Fruit fly (Drosophila melanogaster) whole organism, embryonic: ENCODE results near the gene frm.

ENCODE experiments used
- Antp ChIP-seq: fragments of 200-800 bp; sonication (Bioruptor generic); optimal IDR thresholded peaks from 3 replicates; lab custom pipeline; 2016; ENCODE audit warnings: missing biosample characterization, missing genetic modification characterization
- Atf6 ChIP-seq: fragments of 200-800 bp; sonication (Bioruptor generic); IDR thresholded peaks from 2 replicates; pipeline ENCODE4 v1.3.6; 2022; ENCODE audit warnings: missing biosample characterization, missing genetic modification characterization
- Awh ChIP-seq: fragments of 200-800 bp; sonication (Bioruptor generic); IDR thresholded peaks from 2 replicates; pipeline ENCODE4, ENCODE4 v1.3.6; 2022; ENCODE audit warnings: missing biosample characterization, missing genetic modification characterization
- BtbVII ChIP-seq: fragments of 200-800 bp; sonication (Bioruptor generic); optimal IDR thresholded peaks from 3 replicates; lab custom pipeline; 2017; ENCODE audit warnings: missing biosample characterization, mild to moderate bottlenecking, missing genetic modification characterization
- C15 ChIP-seq: fragments of 200-800 bp; sonication (Bioruptor generic); IDR thresholded peaks from 3 replicates; pipeline ENCODE4 v1.3.6; 2022; ENCODE audit warnings: missing biosample characterization, missing genetic modification characterization
- CG10209 ChIP-seq: fragments of 200-800 bp; sonication (Bioruptor generic); optimal IDR thresholded peaks from 3 replicates; lab custom pipeline; 2017; ENCODE audit warnings: missing biosample characterization, mild to moderate bottlenecking, missing genetic modification characterization, missing genetic modification reagents
- CG11456 ChIP-seq: fragments of 200-800 bp; sonication (Bioruptor generic); IDR thresholded peaks from 3 replicates; pipeline ENCODE4 v1.3.6; 2022; ENCODE audit warnings: missing biosample characterization, missing genetic modification characterization
- CG11504 ChIP-seq: fragments of 200-800 bp; sonication (Bioruptor generic); optimal IDR thresholded peaks from 3 replicates; lab custom pipeline; 2019; ENCODE audit warnings: missing biosample characterization, mild to moderate bottlenecking, missing genetic modification characterization, moderate library complexity
- CG12155 ChIP-seq: fragments of 200-800 bp; sonication (Bioruptor generic); optimal IDR thresholded peaks from 3 replicates; lab custom pipeline; 2016; ENCODE audit warnings: missing biosample characterization, missing genetic modification characterization
- CG1233 ChIP-seq: fragments of 200-800 bp; sonication (Bioruptor generic); optimal IDR thresholded peaks from 4 replicates; lab custom pipeline; 2018; ENCODE audit warnings: missing biosample characterization, mild to moderate bottlenecking, missing genetic modification characterization
- CG12744 ChIP-seq: fragments of 200-800 bp; sonication (Bioruptor generic); optimal IDR thresholded peaks from 2 replicates; lab custom pipeline; 2016; ENCODE audit warnings: missing biosample characterization, missing genetic modification characterization
- CG15073 ChIP-seq: fragments of 200-800 bp; sonication (Bioruptor generic); optimal IDR thresholded peaks from 2 replicates; lab custom pipeline; 2016; ENCODE audit warnings: missing biosample characterization, missing genetic modification characterization
- CG15601 ChIP-seq: fragments of 200-800 bp; sonication (Bioruptor generic); optimal IDR thresholded peaks from 3 replicates; lab custom pipeline; 2019; ENCODE audit warnings: missing biosample characterization, mild to moderate bottlenecking, missing genetic modification characterization, moderate library complexity
- CG1602 ChIP-seq: fragments of 200-800 bp; sonication (Bioruptor generic); optimal IDR thresholded peaks from 3 replicates; lab custom pipeline; 2016; ENCODE audit warnings: missing biosample characterization, missing genetic modification characterization
- CG16813 ChIP-seq: fragments of 200-800 bp; sonication (Bioruptor generic); IDR thresholded peaks from 3 replicates; pipeline ENCODE4 v1.3.6; 2022; ENCODE audit warnings: missing biosample characterization, missing genetic modification characterization; ENCODE audit not compliant: partially characterized antibody
- CG17912 ChIP-seq: fragments of 200-800 bp; sonication (Bioruptor generic); optimal IDR thresholded peaks from 2 replicates; lab custom pipeline; 2018; ENCODE audit warnings: missing biosample characterization, mild to moderate bottlenecking, missing genetic modification characterization
- CG33213 ChIP-seq: fragments of 200-800 bp; sonication (Bioruptor generic); optimal IDR thresholded peaks from 3 replicates; lab custom pipeline; 2016; ENCODE audit warnings: missing biosample characterization, missing genetic modification characterization
- CG34422 ChIP-seq: fragments of 200-800 bp; sonication (Bioruptor generic); IDR thresholded peaks from 3 replicates; pipeline ENCODE4 v1.3.6; 2022; ENCODE audit warnings: missing biosample characterization, missing genetic modification characterization
- CG42726 ChIP-seq: fragments of 200-800 bp; sonication (Bioruptor generic); IDR thresholded peaks from 2 replicates; pipeline ENCODE4 v1.3.6; 2022; ENCODE audit warnings: missing biosample characterization, missing genetic modification characterization; ENCODE audit not compliant: partially characterized antibody
- CG43689 ChIP-seq: fragments of 200-800 bp; sonication (Bioruptor generic); IDR thresholded peaks from 2 replicates; pipeline ENCODE4 v1.3.6; 2022; ENCODE audit warnings: missing biosample characterization, missing genetic modification characterization
- CG5180 ChIP-seq: fragments of 200-800 bp; sonication (Bioruptor generic); optimal IDR thresholded peaks from 3 replicates; lab custom pipeline; 2017; ENCODE audit warnings: missing biosample characterization, missing genetic modification characterization, mild to moderate bottlenecking, moderate library complexity, missing genetic modification reagents
- CG6175 ChIP-seq: fragments of 200-800 bp; sonication (Bioruptor generic); IDR thresholded peaks from 3 replicates; pipeline ENCODE4 v1.3.6; 2022; ENCODE audit warnings: missing biosample characterization, missing genetic modification characterization
- CG7271 ChIP-seq: fragments of 200-800 bp; sonication (Bioruptor generic); optimal IDR thresholded peaks from 2 replicates; lab custom pipeline; 2018; ENCODE audit warnings: missing biosample characterization, mild to moderate bottlenecking, missing genetic modification characterization, moderate library complexity
- CG7786 ChIP-seq: fragments of 200-800 bp; sonication (Bioruptor generic); optimal IDR thresholded peaks from 2 replicates; lab custom pipeline; 2016; ENCODE audit warnings: missing biosample characterization, missing genetic modification characterization
- CG8944 ChIP-seq: fragments of 200-800 bp; sonication (Bioruptor generic); optimal IDR thresholded peaks from 3 replicates; lab custom pipeline; 2016; ENCODE audit warnings: missing biosample characterization, missing genetic modification characterization
- CG9215 ChIP-seq: fragments of 200-800 bp; sonication (Bioruptor generic); IDR thresholded peaks from 2 replicates; pipeline ENCODE4 v1.3.6; 2022; ENCODE audit warnings: missing biosample characterization, missing genetic modification characterization
- CHES-1-like ChIP-seq: fragments of 200-800 bp; sonication (Bioruptor generic); optimal IDR thresholded peaks from 2 replicates; lab custom pipeline; 2016; ENCODE audit warnings: missing biosample characterization, missing genetic modification characterization
- CrebB ChIP-seq: fragments of 200-800 bp; sonication (Bioruptor generic); optimal IDR thresholded peaks from 3 replicates; lab custom pipeline; 2018; ENCODE audit warnings: missing biosample characterization, mild to moderate bottlenecking, missing genetic modification characterization
- Dfd ChIP-seq, 2 experiments: fragments of >200 bp; optimal IDR thresholded peaks; 2 replicates each; lab custom pipeline; 2017; ENCODE audit warnings: missing biosample characterization in 2 of 2, missing genetic modification characterization in 2 of 2
- Elba2 ChIP-seq: fragments of 200-800 bp; sonication (Bioruptor generic); optimal IDR thresholded peaks from 3 replicates; lab custom pipeline; 2016; ENCODE audit warnings: missing biosample characterization, missing genetic modification characterization
- Ets97D ChIP-seq: fragments of 200-800 bp; sonication (Bioruptor generic); optimal IDR thresholded peaks from 3 replicates; lab custom pipeline; 2016; ENCODE audit warnings: missing biosample characterization, missing genetic modification characterization
- Gug ChIP-seq: fragments of 200-800 bp; sonication (Bioruptor generic); IDR thresholded peaks from 4 replicates; pipeline ENCODE4 v1.3.6; 2022; ENCODE audit warnings: missing biosample characterization, missing genetic modification characterization
- Hand ChIP-seq: fragments of 200-800 bp; sonication (Bioruptor generic); optimal IDR thresholded peaks from 2 replicates; lab custom pipeline; 2017; ENCODE audit warnings: mild to moderate bottlenecking, missing biosample characterization, missing genetic modification reagents, missing genetic modification characterization
- Hr78 ChIP-seq, 2 experiments: fragments of 200-800 bp in 1 of 2; fragments of >200 bp in 1 of 2; sonication (Bioruptor generic) in 1 of 2; optimal IDR thresholded peaks; 2 replicates each; lab custom pipeline; 2017 to 2019; ENCODE audit warnings: missing biosample characterization in 2 of 2, missing genetic modification characterization in 2 of 2, mild to moderate bottlenecking in 1 of 2, moderate library complexity in 1 of 2
- MESR4 ChIP-seq: fragments of 200-800 bp; sonication (Bioruptor generic); optimal IDR thresholded peaks from 2 replicates; lab custom pipeline; 2018; ENCODE audit warnings: missing biosample characterization, mild to moderate bottlenecking, missing genetic modification characterization, moderate library complexity
- Meics ChIP-seq: fragments of 200-800 bp; sonication (Bioruptor generic); optimal IDR thresholded peaks from 2 replicates; lab custom pipeline; 2017; ENCODE audit warnings: missing biosample characterization, mild to moderate bottlenecking, missing genetic modification characterization
- NC2β ChIP-seq: fragments of 200-800 bp; sonication (Bioruptor generic); optimal IDR thresholded peaks from 2 replicates; lab custom pipeline; 2016; ENCODE audit warnings: missing biosample characterization, missing genetic modification characterization
- Ptx1 ChIP-seq: fragments of 200-800 bp; sonication (Bioruptor generic); IDR thresholded peaks from 2 replicates; pipeline ENCODE4 v1.3.6; 2022; ENCODE audit warnings: missing biosample characterization, missing genetic modification characterization
- Sry-δ ChIP-seq: fragments of 200-800 bp; sonication (Bioruptor generic); optimal IDR thresholded peaks from 2 replicates; lab custom pipeline; 2016; ENCODE audit warnings: missing biosample characterization, missing genetic modification characterization
- ato ChIP-seq: fragments of 200-800 bp; sonication (Bioruptor generic); IDR thresholded peaks from 2 replicates; pipeline ENCODE4 v1.3.6; 2022; ENCODE audit warnings: missing biosample characterization, missing genetic modification characterization; ENCODE audit not compliant: partially characterized antibody
- chn ChIP-seq: fragments of 200-800 bp; sonication (Bioruptor generic); optimal IDR thresholded peaks from 2 replicates; lab custom pipeline; 2016; ENCODE audit warnings: missing biosample characterization, missing genetic modification characterization
- esg ChIP-seq: fragments of 200-800 bp; sonication (Bioruptor generic); conservative IDR thresholded peaks from 2 replicates; pipeline ENCODE4 v1.3.6; 2022; ENCODE audit warnings: missing biosample characterization, missing genetic modification characterization
- fu2 ChIP-seq: fragments of 200-800 bp; sonication (Bioruptor generic); optimal IDR thresholded peaks from 2 replicates; lab custom pipeline; 2016; ENCODE audit warnings: missing biosample characterization, missing genetic modification characterization
- gem ChIP-seq: fragments of 200-800 bp; sonication (Bioruptor generic); optimal IDR thresholded peaks from 2 replicates; lab custom pipeline; 2019; ENCODE audit warnings: missing biosample characterization, mild to moderate bottlenecking, missing genetic modification characterization, moderate library complexity
- her ChIP-seq: fragments of 200-800 bp; sonication (Bioruptor generic); optimal IDR thresholded peaks from 2 replicates; lab custom pipeline; 2016; ENCODE audit warnings: missing biosample characterization, missing genetic modification characterization
- insv ChIP-seq, 2 experiments: fragments of 200-800 bp; sonication (Bioruptor generic); optimal IDR thresholded peaks; 3 replicates each; lab custom pipeline; 2016 to 2018; ENCODE audit warnings: missing biosample characterization in 2 of 2, missing genetic modification characterization in 2 of 2
- knrl ChIP-seq: fragments of 200-800 bp; sonication (Bioruptor generic); IDR thresholded peaks from 3 replicates; pipeline ENCODE4 v1.3.6; 2022; ENCODE audit warnings: missing biosample characterization, missing genetic modification characterization; ENCODE audit not compliant: partially characterized antibody
- row ChIP-seq: fragments of 200-800 bp; sonication (Bioruptor generic); IDR thresholded peaks from 3 replicates; pipeline ENCODE4 v1.3.6; 2022; ENCODE audit warnings: missing biosample characterization, missing genetic modification characterization
- sna ChIP-seq: fragments of 200-800 bp; sonication (Bioruptor generic); IDR thresholded peaks from 2 replicates; pipeline ENCODE4 v1.3.6; 2022; ENCODE audit warnings: missing biosample characterization, missing genetic modification characterization; ENCODE audit not compliant: partially characterized antibody
- tll ChIP-seq, 2 experiments: fragments of 200-800 bp in 1 of 2; fragments of >200 bp in 1 of 2; sonication (Bioruptor generic) in 1 of 2; optimal IDR thresholded peaks; 2 replicates each; lab custom pipeline; 2017 to 2019; ENCODE audit warnings: missing biosample characterization in 2 of 2, missing genetic modification characterization in 2 of 2, mild to moderate bottlenecking in 1 of 2, moderate library complexity in 1 of 2
- zen2 ChIP-seq: fragments of 200-800 bp; sonication (Bioruptor generic); IDR thresholded peaks from 3 replicates; pipeline ENCODE4 v1.3.6; 2022; ENCODE audit warnings: missing biosample characterization, missing genetic modification characterization; ENCODE audit not compliant: partially characterized antibody

Gene frm

dm6 chr3L:5554377-5554776, 3.4 kb upstream of the frm start (continued):
- peak; percentile 77; the same call in 2 of the 3 replicates for TF ChIP-seq CG11456
- TF ChIP-seq Meics (GFP tag; lab: Kevin White, UChicago), result peak; percentile 67
- no peak; the same call in 1 of the 2 replicates for TF ChIP-seq CG9215 (GFP tag; lab: Robert Waterston, UW)
- no peak for TF ChIP-seq CG7786
- TF ChIP-seq Gug, result peak; percentile 57; the same call in 1 of the 4 replicates
- TF ChIP-seq zen2 (GFP tag; lab: Robert Waterston, UW), result no peak
- peak; percentile 61 for TF ChIP-seq esg (GFP tag; lab: Robert Waterston, UW)
- peak; percentile 56 for TF ChIP-seq Atf6 (GFP tag; lab: Robert Waterston, UW)
- TF ChIP-seq NC2β, result no peak
- TF ChIP-seq CG8944, result no peak
- TF ChIP-seq CG6175 (GFP tag; lab: Robert Waterston, UW), result no peak
- TF ChIP-seq knrl (GFP tag; lab: Robert Waterston, UW), result no peak
- no peak for TF ChIP-seq CG7271 (tag; lab: Kevin White, UChicago)
- TF ChIP-seq Ets97D, result no peak
- TF ChIP-seq CG15073, result no peak
- peak; percentile 3 for TF ChIP-seq BtbVII
- TF ChIP-seq CG17912, result no peak
- no peak for TF ChIP-seq CG33213 (GFP tag; lab: Kevin White, UChicago)
- TF ChIP-seq CG42726, result no peak
- peak; percentile 73 for TF ChIP-seq row (GFP tag; lab: Robert Waterston, UW)
- no peak for TF ChIP-seq chn (GFP tag; lab: Kevin White, UChicago)
- TF ChIP-seq insv (GFP tag; optimal IDR thresholded peaks at IDR 0.05; lab: Kevin White, UChicago), result no peak
- TF ChIP-seq Ptx1 (GFP tag; lab: Robert Waterston, UW), result peak; percentile 72
- TF ChIP-seq gem (tag; lab: Kevin White, UChicago), result peak; percentile 73
- no peak for TF ChIP-seq CHES-1-like
- peak; percentile 72 for TF ChIP-seq CG34422
- no peak for TF ChIP-seq ato (GFP tag; lab: Robert Waterston, UW)
- TF ChIP-seq CG43689 (GFP tag; lab: Robert Waterston, UW), result 0 out of 2 replicates have a peak, but pooled peaks have one; percentile 28
- no peak for TF ChIP-seq Antp (GFP tag; lab: Kevin White, UChicago)
- TF ChIP-seq her, result no peak
- no peak for TF ChIP-seq Awh (GFP tag; lab: Robert Waterston, UW)
- TF ChIP-seq CG16813 (GFP tag; lab: Robert Waterston, UW), result no peak
- TF ChIP-seq fu2, result no peak
- TF ChIP-seq MESR4 (GFP tag; lab: Kevin White, UChicago), result no peak
- TF ChIP-seq Elba2 (GFP tag; lab: Kevin White, UChicago), result no peak
- no peak for TF ChIP-seq CG1233 (GFP tag; lab: Kevin White, UChicago)
- TF ChIP-seq CG12744 (GFP tag; lab: Kevin White, UChicago), result no peak
- no peak for TF ChIP-seq Hr78 (GFP tag; optimal IDR thresholded peaks at IDR 0.05; lab: Kevin White, UChicago)
- TF ChIP-seq tll (GFP tag; optimal IDR thresholded peaks at IDR 0.05; lab: Kevin White, UChicago), result no peak
- no peak for TF ChIP-seq CG5180 (GFP tag; lab: Kevin White, UChicago)
- TF ChIP-seq CG12155, result peak; percentile 47
- 0 out of 3 replicates have a peak, but pooled peaks have one; percentile 35 for TF ChIP-seq C15 (GFP tag; lab: Robert Waterston, UW)
- no peak for TF ChIP-seq Dfd (GFP tag; optimal IDR thresholded peaks at IDR 0.05; lab: Kevin White, UChicago)
- TF ChIP-seq Hand (GFP tag; lab: Kevin White, UChicago), result no peak
- no peak for TF ChIP-seq sna (GFP tag; lab: Robert Waterston, UW)
- TF ChIP-seq CG11504 (tag; lab: Kevin White, UChicago), result peak; percentile 72
- peak; percentile 9 for TF ChIP-seq CG1602 (GFP tag; lab: Kevin White, UChicago)
- TF ChIP-seq Sry-δ (GFP tag; lab: Kevin White, UChicago), result no peak
- TF ChIP-seq CG15601 (tag; lab: Kevin White, UChicago), result no peak
- TF ChIP-seq CrebB (tag; lab: Kevin White, UChicago), result no peak
- peak; percentile 29 for TF ChIP-seq CG10209
